Worm (Caenorhabditis elegans): ENCODE results near the gene F58E6.11.
A peak's percentile ranks its signal among the peaks of the same experiment; 100 is the strongest.

F58E6.11 gene

ce11 chrV:9725719-9726118 is 32.1 kb downstream of the F58E6.11 start:
- no peak for TF ChIP-seq unc-86 (tag; optimal IDR thresholded peaks at IDR 0.05)
- TF ChIP-seq ceh-9 (tag; optimal IDR thresholded peaks at IDR 0.05): no peak
- TF ChIP-seq ahr-1 (tag; optimal IDR thresholded peaks at IDR 0.05): no peak
- no peak for TF ChIP-seq elt-2 (tag; optimal IDR thresholded peaks at IDR 0.05)
- no peak for TF ChIP-seq ref-2 (tag; optimal IDR thresholded peaks at IDR 0.05)
- no peak for TF ChIP-seq rnt-1 (tag; optimal IDR thresholded peaks at IDR 0.05)
- TF ChIP-seq sox-2 (GFP tag; IDR thresholded peaks at IDR 0.05): no peak
- TF ChIP-seq pha-2 (tag; optimal IDR thresholded peaks at IDR 0.05): no peak
- TF ChIP-seq hlh-6 (tag; optimal IDR thresholded peaks at IDR 0.05): no peak
- no peak for TF ChIP-seq unc-55 (GFP tag; optimal IDR thresholded peaks at IDR 0.05)
- no peak for TF ChIP-seq lim-6 (tag; optimal IDR thresholded peaks at IDR 0.05)
- no peak for TF ChIP-seq unc-3 (GFP tag; conservative IDR thresholded peaks at IDR 0.05)
- TF ChIP-seq unc-3 (tag; optimal IDR thresholded peaks at IDR 0.05): no peak

- TF ChIP-seq tbx-2 (tag; optimal IDR thresholded peaks at IDR 0.05) (peak; percentile 12), ztf-16 (tag; optimal IDR thresholded peaks at IDR 0.05) (no peak), ceh-31 (tag; optimal IDR thresholded peaks at IDR 0.05) (no peak), T23F11.4 (GFP tag; optimal IDR thresholded peaks at IDR 0.05) (no peak), ceh-34 (tag; optimal IDR thresholded peaks at IDR 0.05) (peak; percentile 50), lin-11 (tag; optimal IDR thresholded peaks at IDR 0.05) (no peak), hlh-30 (tag; optimal IDR thresholded peaks at IDR 0.05; ENCODE audit: insufficient read depth) (peak; percentile 27), ref-2 (tag; optimal IDR thresholded peaks at IDR 0.05) (peak; percentile 36), pax-1 (tag; optimal IDR thresholded peaks at IDR 0.05) (peak; percentile 77), nfya-1 (tag; optimal IDR thresholded peaks at IDR 0.05) (peak; percentile 13), pha-4 (tag; optimal IDR thresholded peaks at IDR 0.05) (no peak)
Observed at ce11 chrV:9724021-9724671, 33.6 kb downstream of the F58E6.11 start, which contains the start of gene slcr-46.3. TSS of gene slcr-46.3 (minus strand) at chrV:9724106.

ce11 chrV:9716397-9716796 is 41.4 kb downstream of the F58E6.11 start, which contains the start of gene str-188:
TSS of gene str-188 (plus strand) at chrV:9716697.
- no peak for TF ChIP-seq fax-1 (tag; optimal IDR thresholded peaks at IDR 0.05)
- TF ChIP-seq ceh-30 (tag; optimal IDR thresholded peaks at IDR 0.05): no peak
- no peak for TF ChIP-seq unc-42 (tag; optimal IDR thresholded peaks at IDR 0.05)
- no peak for TF ChIP-seq K09A11.1 (tag; optimal IDR thresholded peaks at IDR 0.05; ENCODE audit: insufficient read depth)
- no peak for TF ChIP-seq madf-2 (tag; optimal IDR thresholded peaks at IDR 0.05)
- TF ChIP-seq ttx-3 (tag; optimal IDR thresholded peaks at IDR 0.05): no peak
- TF ChIP-seq mec-3 (tag; optimal IDR thresholded peaks at IDR 0.05; ENCODE audit: borderline replicate concordance): no peak
- no peak for TF ChIP-seq ceh-22 (tag; optimal IDR thresholded peaks at IDR 0.05)
- no peak for TF ChIP-seq dmd-4 (tag; optimal IDR thresholded peaks at IDR 0.05; ENCODE audit: borderline replicate concordance)
- no peak for TF ChIP-seq pag-3 (tag; optimal IDR thresholded peaks at IDR 0.05; ENCODE audit: borderline replicate concordance)
- no peak for TF ChIP-seq zip-5 (tag; optimal IDR thresholded peaks at IDR 0.05)
- no peak for TF ChIP-seq hlh-13 (GFP tag; optimal IDR thresholded peaks at IDR 0.05)
- no peak for TF ChIP-seq ceh-31 (tag; optimal IDR thresholded peaks at IDR 0.05)
- TF ChIP-seq pros-1 (tag; optimal IDR thresholded peaks at IDR 0.05): no peak
- TF ChIP-seq hlh-30 (tag; optimal IDR thresholded peaks at IDR 0.05; ENCODE audit: insufficient read depth): no peak
- TF ChIP-seq ceh-19 (GFP tag; optimal IDR thresholded peaks at IDR 0.05): no peak

ce11 chrV:9714909-9715308 is 42.9 kb downstream of the F58E6.11 start, which contains the start of gene F40F9.3:
TSS of gene F40F9.3 (plus strand) at chrV:9715209.
- TF ChIP-seq sox-4 (tag; optimal IDR thresholded peaks at IDR 0.05) (no peak), ceh-30 (tag; optimal IDR thresholded peaks at IDR 0.05) (no peak), lin-11 (tag; optimal IDR thresholded peaks at IDR 0.05) (no peak), ets-4 (tag; optimal IDR thresholded peaks at IDR 0.05) (no peak), unc-86 (tag; optimal IDR thresholded peaks at IDR 0.05) (no peak), syd-9 (tag; optimal IDR thresholded peaks at IDR 0.05) (no peak), madf-2 (tag; optimal IDR thresholded peaks at IDR 0.05) (no peak), C38D4.7 (GFP tag; optimal IDR thresholded peaks at IDR 0.05) (no peak), ceh-14 (tag; optimal IDR thresholded peaks at IDR 0.05) (no peak), nhr-11 (tag; optimal IDR thresholded peaks at IDR 0.05) (no peak), Y22D7AL.16 (tag; optimal IDR thresholded peaks at IDR 0.05) (no peak), hlh-13 (GFP tag; optimal IDR thresholded peaks at IDR 0.05) (no peak), zip-5 (tag; optimal IDR thresholded peaks at IDR 0.05) (no peak), dve-1 (tag; optimal IDR thresholded peaks at IDR 0.05) (no peak), npax-4 (tag; optimal IDR thresholded peaks at IDR 0.05) (no peak)
